Fruit fly (Drosophila melanogaster) whole organism, embryonic: ENCODE measurements around the gene CG8944.

Source experiments
- C15 ChIP-seq: fragments of 200-800 bp; sonication (Bioruptor generic); IDR thresholded peaks from 3 replicates; pipeline ENCODE4 v1.3.6; 2022; ENCODE audit warnings: missing biosample characterization, missing genetic modification characterization
- CG11093 ChIP-seq: fragments of 200-800 bp; sonication (Bioruptor generic); IDR thresholded peaks from 3 replicates; pipeline ENCODE4 v1.3.6; 2022; ENCODE audit warnings: missing biosample characterization, missing genetic modification characterization
- CG12155 ChIP-seq: fragments of 200-800 bp; sonication (Bioruptor generic); optimal IDR thresholded peaks from 3 replicates; lab custom pipeline; 2016; ENCODE audit warnings: missing biosample characterization, missing genetic modification characterization
- CG12659 ChIP-seq: fragments of 200-800 bp; sonication (Bioruptor generic); optimal IDR thresholded peaks from 3 replicates; lab custom pipeline; 2017; ENCODE audit warnings: mild to moderate bottlenecking, missing biosample characterization, missing genetic modification reagents, missing genetic modification characterization
- CG13624 ChIP-seq: fragments of 200-800 bp; sonication (Bioruptor generic); optimal IDR thresholded peaks from 2 replicates; lab custom pipeline; 2016; ENCODE audit warnings: missing biosample characterization, missing genetic modification characterization
- CG13894 ChIP-seq: fragments of 200-800 bp; sonication (Bioruptor generic); optimal IDR thresholded peaks from 3 replicates; lab custom pipeline; 2018; ENCODE audit warnings: missing biosample characterization, mild to moderate bottlenecking, missing genetic modification characterization, moderate library complexity
- CG14441 ChIP-seq: fragments of 200-800 bp; sonication (Bioruptor generic); IDR thresholded peaks from 2 replicates; pipeline ENCODE4 v1.3.6; 2022; ENCODE audit warnings: missing biosample characterization, missing genetic modification characterization
- CG14710 ChIP-seq: fragments of 200-800 bp; sonication (Bioruptor generic); optimal IDR thresholded peaks from 3 replicates; lab custom pipeline; 2019; ENCODE audit warnings: missing biosample characterization, mild to moderate bottlenecking, missing genetic modification characterization, moderate library complexity
- CG14860 ChIP-seq: fragments of 200-800 bp; sonication (Bioruptor generic); IDR thresholded peaks from 3 replicates; pipeline ENCODE4 v1.3.6; 2022; ENCODE audit warnings: missing biosample characterization, missing genetic modification characterization; ENCODE audit not compliant: partially characterized antibody
- CG17612 ChIP-seq: fragments of 200-800 bp; sonication (Bioruptor generic); IDR thresholded peaks from 2 replicates; pipeline ENCODE4 v1.3.6; 2022; ENCODE audit warnings: missing biosample characterization, missing genetic modification characterization
- CG31365 ChIP-seq: fragments of 200-800 bp; sonication (Bioruptor generic); optimal IDR thresholded peaks from 2 replicates; lab custom pipeline; 2018; ENCODE audit warnings: missing biosample characterization, mild to moderate bottlenecking, missing genetic modification characterization
- CG4424 ChIP-seq: fragments of 200-800 bp; sonication (Bioruptor generic); optimal IDR thresholded peaks from 3 replicates; lab custom pipeline; 2016; ENCODE audit warnings: missing biosample characterization, missing genetic modification characterization
- CG6175 ChIP-seq: fragments of 200-800 bp; sonication (Bioruptor generic); IDR thresholded peaks from 3 replicates; pipeline ENCODE4 v1.3.6; 2022; ENCODE audit warnings: missing biosample characterization, missing genetic modification characterization
- CG6654 ChIP-seq: fragments of 200-800 bp; sonication (Bioruptor generic); optimal IDR thresholded peaks from 2 replicates; lab custom pipeline; 2017; ENCODE audit warnings: missing biosample characterization, mild to moderate bottlenecking, missing genetic modification characterization
- CG7556 ChIP-seq: fragments of 200-800 bp; sonication (Bioruptor generic); optimal IDR thresholded peaks from 2 replicates; lab custom pipeline; 2017; ENCODE audit warnings: missing biosample characterization, mild to moderate bottlenecking, missing genetic modification characterization
- CG8290 ChIP-seq, 3 experiments: fragments of 200-800 bp; sonication (Bioruptor generic); optimal IDR thresholded peaks; 2 replicates each; lab custom pipeline; 2016 to 2019; ENCODE audit warnings: missing biosample characterization in 3 of 3, missing genetic modification characterization in 3 of 3, mild to moderate bottlenecking in 2 of 3, moderate library complexity in 1 of 3
- CG8924 ChIP-seq: fragments of 200-800 bp; optimal IDR thresholded peaks from 3 replicates; lab custom pipeline; 2019; ENCODE audit warnings: missing biosample characterization, mild to moderate bottlenecking, missing genetic modification characterization, moderate library complexity
- CG9797 ChIP-seq: fragments of 200-800 bp; sonication (Bioruptor generic); optimal IDR thresholded peaks from 3 replicates; lab custom pipeline; 2018; ENCODE audit warnings: missing biosample characterization, mild to moderate bottlenecking, missing genetic modification characterization
- CoRest ChIP-seq: fragments of 200-800 bp; sonication (Bioruptor generic); optimal IDR thresholded peaks from 3 replicates; lab custom pipeline; 2018; ENCODE audit warnings: missing biosample characterization, mild to moderate bottlenecking, missing genetic modification characterization, moderate library complexity
- Dfd ChIP-seq, 2 experiments: fragments of >200 bp; optimal IDR thresholded peaks; 2 replicates each; lab custom pipeline; 2017; ENCODE audit warnings: missing biosample characterization in 2 of 2, missing genetic modification characterization in 2 of 2
- Dll ChIP-seq: fragments of 200-800 bp; sonication (Bioruptor generic); IDR thresholded peaks from 4 replicates; pipeline ENCODE4 v1.3.6; 2022; ENCODE audit warnings: missing biosample characterization, missing genetic modification characterization; ENCODE audit not compliant: partially characterized antibody
- Dp ChIP-seq: fragments of 200-800 bp; sonication (Bioruptor generic); optimal IDR thresholded peaks from 2 replicates; lab custom pipeline; 2018; ENCODE audit warnings: missing biosample characterization, mild to moderate bottlenecking, missing genetic modification characterization, moderate library complexity
- Drgx ChIP-seq: fragments of 200-800 bp; sonication (Bioruptor generic); IDR thresholded peaks from 2 replicates; pipeline ENCODE4 v1.3.6; 2022; ENCODE audit warnings: missing biosample characterization, missing genetic modification characterization
- ERR ChIP-seq: fragments of 200-800 bp; sonication (Bioruptor generic); optimal IDR thresholded peaks from 2 replicates; lab custom pipeline; 2016; ENCODE audit warnings: missing biosample characterization, missing genetic modification characterization
- Fer2 ChIP-seq: fragments of 200-800 bp; sonication (Bioruptor generic); optimal IDR thresholded peaks from 2 replicates; lab custom pipeline; 2018; ENCODE audit warnings: missing biosample characterization, mild to moderate bottlenecking, missing genetic modification characterization, moderate library complexity
- Mad ChIP-seq: fragments of 200-800 bp; sonication (Bioruptor generic); optimal IDR thresholded peaks from 2 replicates; lab custom pipeline; 2016; ENCODE audit warnings: missing biosample characterization, missing genetic modification characterization
- Myb ChIP-seq: fragments of 200-800 bp; sonication (Bioruptor generic); optimal IDR thresholded peaks from 2 replicates; lab custom pipeline; 2016; ENCODE audit warnings: missing biosample characterization, missing genetic modification characterization
- Opbp ChIP-seq: fragments of 200-800 bp; sonication (Bioruptor generic); IDR thresholded peaks from 3 replicates; pipeline ENCODE4 v1.3.6; 2022; ENCODE audit warnings: missing biosample characterization, missing genetic modification characterization; ENCODE audit not compliant: partially characterized antibody
- Rfx ChIP-seq: fragments of 200-800 bp; sonication (Bioruptor generic); IDR thresholded peaks from 2 replicates; pipeline ENCODE4 v1.3.6; 2022; ENCODE audit warnings: missing biosample characterization, missing genetic modification characterization
- Sox100B ChIP-seq: fragments of 200-800 bp; sonication (Bioruptor generic); optimal IDR thresholded peaks from 3 replicates; lab custom pipeline; 2018; ENCODE audit warnings: missing biosample characterization, mild to moderate bottlenecking, missing genetic modification characterization
- Sry-β ChIP-seq: fragments of 200-800 bp; sonication (Bioruptor generic); optimal IDR thresholded peaks from 2 replicates; lab custom pipeline; 2018; ENCODE audit warnings: missing biosample characterization, mild to moderate bottlenecking, missing genetic modification characterization, moderate library complexity
- TFAM ChIP-seq: fragments of 200-800 bp; sonication (Bioruptor generic); optimal IDR thresholded peaks from 2 replicates; lab custom pipeline; 2017; ENCODE audit warnings: missing biosample characterization, missing genetic modification characterization, inconsistent platforms
- Xrp1 ChIP-seq: fragments of 200-800 bp; sonication (Bioruptor generic); IDR thresholded peaks from 2 replicates; pipeline ENCODE4 v1.3.6; 2022; ENCODE audit warnings: missing biosample characterization, missing genetic modification characterization
- bbx ChIP-seq: fragments of 200-800 bp; sonication (Bioruptor generic); IDR thresholded peaks from 2 replicates; pipeline ENCODE4 v1.3.6; 2022; ENCODE audit warnings: missing biosample characterization, missing genetic modification characterization; ENCODE audit not compliant: partially characterized antibody
- en ChIP-seq: fragments of 200-800 bp; sonication (Bioruptor generic); optimal IDR thresholded peaks from 2 replicates; lab custom pipeline; 2016; ENCODE audit warnings: missing biosample characterization, missing genetic modification characterization
- exex ChIP-seq: fragments of 200-800 bp; sonication (Bioruptor generic); optimal IDR thresholded peaks from 4 replicates; lab custom pipeline; 2018; ENCODE audit warnings: missing biosample characterization, mild to moderate bottlenecking, missing genetic modification characterization, moderate library complexity
- gt ChIP-seq: fragments of 200-800 bp; sonication (Bioruptor generic); IDR thresholded peaks from 2 replicates; pipeline ENCODE4 v1.3.6; 2022; ENCODE audit warnings: missing biosample characterization, missing genetic modification characterization
- h ChIP-seq: fragments of >200 bp; optimal IDR thresholded peaks from 2 replicates; lab custom pipeline; 2017
- ind ChIP-seq: fragments of 200-800 bp; sonication (Bioruptor generic); optimal IDR thresholded peaks from 3 replicates; lab custom pipeline; 2016; ENCODE audit warnings: missing biosample characterization, missing genetic modification characterization
- inv ChIP-seq: fragments of 200-800 bp; sonication (Bioruptor generic); IDR thresholded peaks from 2 replicates; pipeline ENCODE4 v1.3.6; 2022; ENCODE audit warnings: missing biosample characterization, missing genetic modification characterization; ENCODE audit not compliant: partially characterized antibody
- mam ChIP-seq: fragments of 200-800 bp; sonication (Bioruptor generic); optimal IDR thresholded peaks from 3 replicates; lab custom pipeline; 2016; ENCODE audit warnings: missing biosample characterization, missing genetic modification characterization
- mld ChIP-seq: fragments of 200-800 bp; sonication (Bioruptor generic); IDR thresholded peaks from 3 replicates; pipeline ENCODE4 v1.3.6; 2022; ENCODE audit warnings: missing biosample characterization, missing genetic modification characterization; ENCODE audit not compliant: partially characterized antibody
- pros ChIP-seq: fragments of 200-800 bp; sonication (Bioruptor generic); optimal IDR thresholded peaks from 3 replicates; lab custom pipeline; 2019; ENCODE audit warnings: missing biosample characterization, mild to moderate bottlenecking, missing genetic modification characterization, moderate library complexity
- pzg ChIP-seq: fragments of 200-800 bp; sonication (Bioruptor generic); optimal IDR thresholded peaks from 3 replicates; lab custom pipeline; 2018; ENCODE audit warnings: missing biosample characterization, mild to moderate bottlenecking, missing genetic modification characterization, moderate library complexity
- sens-2 ChIP-seq: fragments of 200-800 bp; sonication (Bioruptor generic); IDR thresholded peaks from 2 replicates; pipeline ENCODE4 v1.3.6; 2022; ENCODE audit warnings: missing biosample characterization, missing genetic modification characterization
- stwl ChIP-seq: fragments of 200-800 bp; sonication (Bioruptor generic); optimal IDR thresholded peaks from 3 replicates; lab custom pipeline; 2018; ENCODE audit warnings: missing biosample characterization, mild to moderate bottlenecking, missing genetic modification characterization, moderate library complexity
- tll ChIP-seq, 2 experiments: fragments of 200-800 bp in 1 of 2; fragments of >200 bp in 1 of 2; sonication (Bioruptor generic) in 1 of 2; optimal IDR thresholded peaks; 2 replicates each; lab custom pipeline; 2017 to 2019; ENCODE audit warnings: missing biosample characterization in 2 of 2, missing genetic modification characterization in 2 of 2, mild to moderate bottlenecking in 1 of 2, moderate library complexity in 1 of 2
- trem ChIP-seq: fragments of 200-800 bp; optimal IDR thresholded peaks from 3 replicates; lab custom pipeline; 2019; ENCODE audit warnings: missing biosample characterization, mild to moderate bottlenecking, missing genetic modification characterization, moderate library complexity
- usp ChIP-seq: fragments of >200 bp; optimal IDR thresholded peaks from 2 replicates; lab custom pipeline; 2017; ENCODE audit warnings: missing biosample characterization, missing genetic modification characterization
- vnd ChIP-seq: fragments of 200-800 bp; sonication (Bioruptor generic); IDR thresholded peaks from 3 replicates; pipeline ENCODE4 v1.3.6; 2022; ENCODE audit warnings: missing biosample characterization, missing genetic modification characterization; ENCODE audit not compliant: partially characterized antibody

Gene CG8944

DNA sequence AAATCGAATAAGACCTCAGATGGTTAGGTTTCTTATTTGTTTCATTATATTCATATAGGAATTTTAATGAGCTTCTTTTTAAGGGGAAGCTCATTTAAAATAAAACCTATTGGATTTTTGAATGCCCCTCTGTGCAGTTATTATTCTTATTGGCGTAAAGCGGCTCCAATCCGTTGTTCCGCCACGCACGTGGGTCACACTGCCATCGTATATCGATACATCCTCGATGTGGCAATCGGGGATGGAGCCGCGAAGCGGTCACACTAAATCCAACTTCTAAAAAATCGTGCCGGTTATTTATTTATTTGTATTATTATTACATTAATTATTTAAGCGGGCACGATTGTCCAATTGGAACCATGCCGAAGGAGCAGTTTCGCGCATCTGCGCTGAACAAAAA lies 16.7 kb upstream of the CG8944 start, which contains the start of gene Polr3A (continued):
- TF ChIP-seq Dfd (GFP tag; optimal IDR thresholded peaks at IDR 0.05; lab: Kevin White, UChicago) (no peak), trem (tag; lab: Kevin White, UChicago) (peak; percentile 12), ERR (no peak), mam (GFP tag; lab: Kevin White, UChicago) (no peak), TFAM (GFP tag; lab: Kevin White, UChicago) (no peak), tll (GFP tag; optimal IDR thresholded peaks at IDR 0.05; lab: Kevin White, UChicago) (no peak), CG14441 (no peak), Drgx (GFP tag; lab: Robert Waterston, UW) (no peak), CG31365 (tag; lab: Kevin White, UChicago) (no peak), CG13624 (GFP tag; lab: Kevin White, UChicago) (no peak), Xrp1 (GFP tag; lab: Robert Waterston, UW) (no peak), pros (GFP tag; lab: Kevin White, UChicago) (no peak), CG12659 (GFP tag; lab: Kevin White, UChicago) (peak; percentile 51), usp (GFP tag; lab: Kevin White, UChicago) (no peak), CG17612 (GFP tag; lab: Robert Waterston, UW) (no peak), gt (no peak), bbx (GFP tag; lab: Robert Waterston, UW) (peak; percentile 77), CG8924 (tag; lab: Kevin White, UChicago) (no peak), CG14710 (tag; lab: Kevin White, UChicago) (peak; percentile 88), CG7556 (GFP tag; lab: Kevin White, UChicago) (no peak), sens-2 (GFP tag; lab: Robert Waterston, UW) (no peak), vnd (0 out of 3 replicates have a peak, but pooled peaks have one; percentile 25), CoRest (tag; lab: Kevin White, UChicago) (no peak), stwl (peak; percentile 48), Sox100B (GFP tag; lab: Kevin White, UChicago) (no peak), Rfx (GFP tag; lab: Robert Waterston, UW) (0 out of 2 replicates have a peak, but pooled peaks have one; percentile 31), mld (GFP tag; lab: Robert Waterston, UW) (0 out of 3 replicates have a peak, but pooled peaks have one; percentile 18), C15 (no peak), CG9797 (GFP tag; lab: Kevin White, UChicago) (peak; percentile 70), CG13894 (no peak), inv (GFP tag; lab: Robert Waterston, UW) (peak; percentile 31; the same call in 1 of the 2 replicates), CG6175 (GFP tag; lab: Robert Waterston, UW) (no peak), pzg (GFP tag; lab: Kevin White, UChicago) (peak; percentile 63), Opbp (GFP tag; lab: Robert Waterston, UW) (peak; percentile 70), Mad (GFP tag; lab: Kevin White, UChicago) (no peak), CG8290 (GFP tag; optimal IDR thresholded peaks at IDR 0.05; lab: Kevin White, UChicago) (no peak), CG8290 (tag; optimal IDR thresholded peaks at IDR 0.05; lab: Kevin White, UChicago) (no peak), CG14860 (peak; percentile 42; the same call in 1 of the 3 replicates), Myb (GFP tag; lab: Kevin White, UChicago) (peak; percentile 15), ind (GFP tag; lab: Kevin White, UChicago) (no peak), CG11093 (no peak), CG4424 (no peak), exex (tag; lab: Kevin White, UChicago) (no peak), Dp (GFP tag; lab: Kevin White, UChicago) (peak; percentile 65), Dll (peak; percentile 65; the same call in 3 of the 4 replicates), Sry-β (GFP tag; lab: Kevin White, UChicago) (no peak), h (lab: Kevin White, UChicago) (no peak), CG12155 (GFP tag; lab: Kevin White, UChicago) (no peak), Fer2 (no peak), en (no peak), CG6654 (GFP tag; lab: Kevin White, UChicago) (no peak)
